Worm (Caenorhabditis elegans) whole organism, L4/young adult: ENCODE measurements around the gene fbxb-61.

Experiments
- W03F9.2 ChIP-seq: fragments of 150-350 bp; optimal IDR thresholded peaks from 2 replicates; lab custom pipeline; 2014; ENCODE audit warnings: missing biosample characterization, missing genetic modification characterization
- dao-5 ChIP-seq: sonication (generic microtip); optimal IDR thresholded peaks from 2 replicates; lab custom pipeline; 2016; ENCODE audit warnings: missing genotype, missing genetic modification characterization, moderate library complexity, missing compliant biosample characterization

DNA sequence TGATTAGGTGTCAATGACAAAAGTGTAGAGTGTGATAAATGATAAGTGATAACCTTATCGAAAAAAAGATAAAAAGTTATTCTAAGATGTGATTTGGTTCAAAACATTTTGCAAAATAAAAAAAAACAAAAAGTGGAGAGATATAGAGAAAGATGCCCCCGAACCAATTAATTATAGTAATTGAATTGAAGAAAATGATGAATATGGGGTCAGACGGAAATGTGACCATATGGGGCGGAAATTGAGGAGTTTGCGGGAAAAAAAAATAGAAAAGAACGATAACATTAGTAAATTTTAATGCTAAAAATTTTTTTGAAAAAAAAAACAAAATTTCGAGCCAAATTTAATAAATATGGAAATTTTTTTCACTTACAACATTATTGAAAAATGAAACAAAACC, 50.6 kb downstream of the fbxb-61 start:
- no peak for TF ChIP-seq dao-5 (tag; lab: Kevin White, UChicago)
- no peak for TF ChIP-seq W03F9.2 (tag; lab: Kevin White, UChicago)
